Fruit fly (Drosophila melanogaster): ENCODE measurements around the gene CG3308.

CG3308 gene

dm6 chr3R:21268873-21269272 is 4.7 kb downstream of the CG3308 start, which contains the start of gene Rab1 (continued):
- TF ChIP-seq CG32767 (GFP tag; IDR thresholded peaks at IDR 0.05) (no peak; the same call in 1 of the 2 replicates), amos (GFP tag; IDR thresholded peaks at IDR 0.05; ENCODE audit: partially characterized antibody) (peak; percentile 28; the same call in 1 of the 2 replicates), CG12769 (tag; optimal IDR thresholded peaks at IDR 0.05) (peak; percentile 73), ara (GFP tag; IDR thresholded peaks at IDR 0.05) (no peak), Adf1 (GFP tag; IDR thresholded peaks at IDR 0.05) (no peak), CG13775 (GFP tag; optimal IDR thresholded peaks at IDR 0.05) (no peak), Lim3 (GFP tag; IDR thresholded peaks at IDR 0.05) (no peak), CG13424 (tag; optimal IDR thresholded peaks at IDR 0.05) (peak; percentile 26), salm (tag; optimal IDR thresholded peaks at IDR 0.05) (no peak), CG11456 (GFP tag; IDR thresholded peaks at IDR 0.05) (peak; percentile 73; the same call in 2 of the 3 replicates), Oli (tag; optimal IDR thresholded peaks at IDR 0.05) (no peak), Myb (GFP tag; optimal IDR thresholded peaks at IDR 0.05) (peak; percentile 46), oc (tag; optimal IDR thresholded peaks at IDR 0.05) (peak; percentile 60), ab (GFP tag; optimal IDR thresholded peaks at IDR 0.05) (no peak), CrebB (tag; optimal IDR thresholded peaks at IDR 0.05) (no peak), odd (GFP tag; optimal IDR thresholded peaks at IDR 0.05) (no peak), CHES-1-like (GFP tag; optimal IDR thresholded peaks at IDR 0.05) (no peak), Pdp1 (GFP tag; optimal IDR thresholded peaks at IDR 0.05) (peak in 1 of 2 experiments; percentile 45), CG17568 (GFP tag; optimal IDR thresholded peaks at IDR 0.05) (peak; percentile 5), CG1603 (tag; optimal IDR thresholded peaks at IDR 0.05) (peak; percentile 73), zf30C (GFP tag; optimal IDR thresholded peaks at IDR 0.05) (no peak), chif (GFP tag; optimal IDR thresholded peaks at IDR 0.05) (peak; percentile 5 to 15), croc (GFP tag; conservative IDR thresholded peaks at IDR 0.05) (no peak), CG14050 (GFP tag; IDR thresholded peaks at IDR 0.05) (no peak), CG9215 (GFP tag; IDR thresholded peaks at IDR 0.05) (no peak), ranshi (GFP tag; IDR thresholded peaks at IDR 0.05) (no peak), tgo (GFP tag; IDR thresholded peaks at IDR 0.05) (no peak), CG10321 (GFP tag; IDR thresholded peaks at IDR 0.05) (no peak), Stat92E (GFP tag; optimal IDR thresholded peaks at IDR 0.05) (no peak), CG4730 (GFP tag; IDR thresholded peaks at IDR 0.05) (no peak), sima (GFP tag; optimal IDR thresholded peaks at IDR 0.05) (no peak), Rfx (GFP tag; IDR thresholded peaks at IDR 0.05) (peak; percentile 70), CG4617 (GFP tag; optimal IDR thresholded peaks at IDR 0.05; ENCODE audit: borderline replicate concordance) (peak; percentile 87), H15 (GFP tag; IDR thresholded peaks at IDR 0.05) (no peak), CG18599 (GFP tag; optimal IDR thresholded peaks at IDR 0.05) (peak; percentile 45), ash1 (GFP tag; optimal IDR thresholded peaks at IDR 0.05) (peak; percentile 28), Vsx1 (GFP tag; optimal IDR thresholded peaks at IDR 0.05) (no peak), nmo (GFP tag; optimal IDR thresholded peaks at IDR 0.05) (peak; percentile 46), CG13287 (GFP tag; IDR thresholded peaks at IDR 0.05; ENCODE audit: partially characterized antibody) (peak; percentile 31), grau (tag; optimal IDR thresholded peaks at IDR 0.05) (peak; percentile 34), Oaz (GFP tag; IDR thresholded peaks at IDR 0.05) (no peak), CG4707 (GFP tag; optimal IDR thresholded peaks at IDR 0.05) (no peak), Hand (GFP tag; optimal IDR thresholded peaks at IDR 0.05) (no peak), Dll (GFP tag; IDR thresholded peaks at IDR 0.05; ENCODE audit: partially characterized antibody) (no peak), B-H1 (GFP tag; IDR thresholded peaks at IDR 0.05) (no peak), ase (GFP tag; IDR thresholded peaks at IDR 0.05) (no peak), CG17186 (GFP tag; optimal IDR thresholded peaks at IDR 0.05) (peak; percentile 45), E2f2 (GFP tag; IDR thresholded peaks at IDR 0.05) (no peak), pnt (GFP tag; optimal IDR thresholded peaks at IDR 0.05) (no peak), Optix (GFP tag; IDR thresholded peaks at IDR 0.05) (no peak), Ravus (GFP tag; IDR thresholded peaks at IDR 0.05) (no peak)
